Fruit fly (Drosophila melanogaster): ENCODE results near the gene CG17147.

Gene CG17147

dm6 chr3L:20247513-20248173 lies 23.9 kb downstream of the CG17147 start, which contains the start of gene rdgC (continued):
- TF ChIP-seq CG10267 (tag; optimal IDR thresholded peaks at IDR 0.05) (peak; percentile 89), CG5180 (GFP tag; optimal IDR thresholded peaks at IDR 0.05) (peak; percentile 85), Stat92E (GFP tag; optimal IDR thresholded peaks at IDR 0.05) (no peak), gem (tag; optimal IDR thresholded peaks at IDR 0.05) (peak; percentile 97), Pdp1 (GFP tag; optimal IDR thresholded peaks at IDR 0.05) (peak; percentile 92 to 96), hth (optimal IDR thresholded peaks at IDR 0.05) (no peak), CG14860 (GFP tag; IDR thresholded peaks at IDR 0.05; ENCODE audit: partially characterized antibody) (no peak), bab2 (GFP tag; optimal IDR thresholded peaks at IDR 0.05) (peak; percentile 94), CG11456 (GFP tag; IDR thresholded peaks at IDR 0.05) (peak; percentile 94), pros (GFP tag; optimal IDR thresholded peaks at IDR 0.05) (no peak), sob (GFP tag; IDR thresholded peaks at IDR 0.05) (peak; percentile 97), CG16779 (GFP tag; IDR thresholded peaks at IDR 0.05) (peak; percentile 89), CG12219 (GFP tag; optimal IDR thresholded peaks at IDR 0.05) (peak; percentile 96), CG12155 (GFP tag; optimal IDR thresholded peaks at IDR 0.05) (peak; percentile 91), ERR (GFP tag; optimal IDR thresholded peaks at IDR 0.05) (peak; percentile 94), en (GFP tag; optimal IDR thresholded peaks at IDR 0.05) (peak; percentile 92), CG10462 (GFP tag; optimal IDR thresholded peaks at IDR 0.05) (peak; percentile 88), pho (GFP tag; optimal IDR thresholded peaks at IDR 0.05) (peak; percentile 94), CG2202 (tag; optimal IDR thresholded peaks at IDR 0.05) (peak; percentile 33), CG11085 (GFP tag; IDR thresholded peaks at IDR 0.05) (peak; percentile 90), CG4282 (GFP tag; optimal IDR thresholded peaks at IDR 0.05) (peak; percentile 82), CG7357 (GFP tag; IDR thresholded peaks at IDR 0.05) (peak; percentile 87), Med (GFP tag) (peak; percentile 99), sd (tag; optimal IDR thresholded peaks at IDR 0.05) (peak; percentile 80), Meics (GFP tag; optimal IDR thresholded peaks at IDR 0.05) (peak; percentile 97), fd3F (GFP tag; optimal IDR thresholded peaks at IDR 0.05) (peak; percentile 93), CG3995 (GFP tag; optimal IDR thresholded peaks at IDR 0.05) (peak; percentile 68), CG9609 (GFP tag; optimal IDR thresholded peaks at IDR 0.05) (peak; percentile 96), pfk (GFP tag; optimal IDR thresholded peaks at IDR 0.05) (no peak), CkIIα-i1 (GFP tag; IDR thresholded peaks at IDR 0.05) (peak; percentile 93), zfh2 (GFP tag; optimal IDR thresholded peaks at IDR 0.05) (peak; percentile 93), CG14050 (GFP tag; IDR thresholded peaks at IDR 0.05) (peak; percentile 95), CG6654 (GFP tag; optimal IDR thresholded peaks at IDR 0.05) (peak; percentile 75), lola (GFP tag; optimal IDR thresholded peaks at IDR 0.05) (peak in 1 of 3 experiments; percentile 40), CG7271 (tag; optimal IDR thresholded peaks at IDR 0.05) (peak; percentile 63), trh (GFP tag; optimal IDR thresholded peaks at IDR 0.05) (peak; percentile 89), klu (GFP tag; IDR thresholded peaks at IDR 0.05) (peak; percentile 89), unpg (GFP tag; optimal IDR thresholded peaks at IDR 0.05) (peak; percentile 97), jigr1 (GFP tag; IDR thresholded peaks at IDR 0.05) (peak; percentile 90), CG4820 (GFP tag; optimal IDR thresholded peaks at IDR 0.05) (peak; percentile 95), inv (GFP tag; IDR thresholded peaks at IDR 0.05; ENCODE audit: partially characterized antibody) (no peak), chif (GFP tag; optimal IDR thresholded peaks at IDR 0.05) (peak; percentile 92 to 96), CG3065 (GFP tag; optimal IDR thresholded peaks at IDR 0.05) (peak; percentile 81), CoRest (tag; optimal IDR thresholded peaks at IDR 0.05) (peak; percentile 94), wek (GFP tag; optimal IDR thresholded peaks at IDR 0.05) (peak; percentile 89), CG14014 (GFP tag; IDR thresholded peaks at IDR 0.05) (peak; percentile 95), tna (GFP tag; IDR thresholded peaks at IDR 0.05; ENCODE audit: partially characterized antibody) (no peak), Ada2b (GFP tag; IDR thresholded peaks at IDR 0.05) (peak; percentile 98), prd (optimal IDR thresholded peaks at IDR 0.05) (no peak), prd (GFP tag; IDR thresholded peaks at IDR 0.05) (peak; percentile 97)

All from whole organism, embryonic.